Worm (Caenorhabditis elegans) whole organism, L2 larva: ENCODE measurements around the gene B0524.6.
A peak's percentile ranks its signal among the peaks of the same experiment; 100 is the strongest.

Experiments used
- C34F6.9 ChIP-seq: fragments of 150-350 bp; optimal IDR thresholded peaks from 2 replicates; lab custom pipeline; 2014; ENCODE audit warnings: missing biosample characterization, missing genetic modification characterization
- F13H6.1 ChIP-seq: sonication (generic microtip); optimal IDR thresholded peaks from 2 replicates; lab custom pipeline; 2016; ENCODE audit warnings: missing genetic modification characterization, missing compliant biosample characterization
- R02D3.7 ChIP-seq: fragments of 150-350 bp; optimal IDR thresholded peaks from 2 replicates; lab custom pipeline; 2014; ENCODE audit warnings: missing biosample characterization, missing genetic modification characterization
- Y55F3AM.14 ChIP-seq: fragments of 200-800 bp; sonication (Bioruptor generic); optimal IDR thresholded peaks from 2 replicates; lab custom pipeline; 2018; ENCODE audit warnings: mild to moderate bottlenecking, missing genetic modification characterization, missing compliant biosample characterization
- ZK546.5 ChIP-seq: sonication (generic microtip); optimal IDR thresholded peaks from 2 replicates; lab custom pipeline; 2017; ENCODE audit warnings: missing biosample characterization, missing genetic modification characterization
- alr-1 ChIP-seq: fragments of 150-350 bp; optimal IDR thresholded peaks from 2 replicates; lab custom pipeline; 2014; ENCODE audit warnings: missing biosample characterization, missing genetic modification characterization
- aly-2 ChIP-seq: fragments of 150-350 bp; optimal IDR thresholded peaks from 2 replicates; lab custom pipeline; 2014; ENCODE audit warnings: missing biosample characterization, missing genetic modification characterization
- ama-1 ChIP-seq: fragments of 150-350 bp; optimal IDR thresholded peaks from 2 replicates; lab custom pipeline; 2018; ENCODE audit warnings: inconsistent platforms
- blmp-1 ChIP-seq: sonication (generic microtip); optimal IDR thresholded peaks from 2 replicates; lab custom pipeline; 2017; ENCODE audit warnings: missing genetic modification characterization, mild to moderate bottlenecking, missing compliant biosample characterization, antibody characterized with exemption, moderate library complexity; ENCODE audit not compliant: insufficient read depth
- ceh-16 ChIP-seq: fragments of 150-350 bp; optimal IDR thresholded peaks from 2 replicates; lab custom pipeline; 2014; ENCODE audit warnings: missing biosample characterization, missing genetic modification characterization
- ceh-82 ChIP-seq: fragments of 150-350 bp; optimal IDR thresholded peaks from 2 replicates; lab custom pipeline; 2014; ENCODE audit warnings: missing biosample characterization, missing genetic modification characterization
- crh-2 ChIP-seq: sonication (generic microtip); optimal IDR thresholded peaks from 2 replicates; lab custom pipeline; 2017; ENCODE audit warnings: missing biosample characterization, missing genetic modification characterization
- dmd-4 ChIP-seq: sonication (generic microtip); optimal IDR thresholded peaks from 2 replicates; lab custom pipeline; 2017; ENCODE audit warnings: missing biosample characterization, missing genetic modification characterization
- egl-27 ChIP-seq: sonication (generic microtip); optimal IDR thresholded peaks from 3 replicates; lab custom pipeline; 2017; ENCODE audit warnings: missing biosample characterization, missing genetic modification reagents, missing genetic modification characterization
- elt-1 ChIP-seq: fragments of 150-350 bp; optimal IDR thresholded peaks from 2 replicates; lab custom pipeline; 2014; ENCODE audit warnings: missing biosample characterization, missing genetic modification characterization
- elt-3 ChIP-seq: sonication (generic microtip); optimal IDR thresholded peaks from 2 replicates; lab custom pipeline; 2017; ENCODE audit warnings: missing biosample characterization, missing genetic modification characterization
- fos-1 ChIP-seq: fragments of 150-350 bp; optimal IDR thresholded peaks from 2 replicates; lab custom pipeline; 2014; ENCODE audit warnings: missing biosample characterization, missing genetic modification characterization
- gmeb-1 ChIP-seq: fragments of 150-350 bp; optimal IDR thresholded peaks from 2 replicates; lab custom pipeline; 2014; ENCODE audit warnings: missing biosample characterization, missing genetic modification characterization
- lin-11 ChIP-seq: fragments of 150-350 bp; sonication (generic microtip); optimal IDR thresholded peaks from 2 replicates; lab custom pipeline; 2014; ENCODE audit warnings: missing biosample characterization, missing genetic modification characterization, inconsistent platforms, mixed read lengths
- lin-13 ChIP-seq: fragments of 150-350 bp; optimal IDR thresholded peaks from 2 replicates; lab custom pipeline; 2014; ENCODE audit warnings: missing biosample characterization, missing genetic modification reagents, missing genetic modification characterization
- lin-39 ChIP-seq: fragments of 150-350 bp; optimal IDR thresholded peaks from 2 replicates; lab custom pipeline; 2014; ENCODE audit warnings: missing biosample characterization, missing genetic modification reagents, missing genetic modification characterization
- lsy-2 ChIP-seq, 2 experiments: fragments of 150-350 bp in 1 of 2; sonication (generic microtip) in 1 of 2; optimal IDR thresholded peaks; 2 replicates each; lab custom pipeline; 2014 to 2017; ENCODE audit warnings: missing biosample characterization in 2 of 2, missing genetic modification characterization in 2 of 2
- mab-5 ChIP-seq: fragments of 150-350 bp; optimal IDR thresholded peaks from 2 replicates; lab custom pipeline; 2014; ENCODE audit warnings: missing biosample characterization, missing genetic modification characterization
- mbf-1 ChIP-seq: sonication (generic microtip); optimal IDR thresholded peaks from 2 replicates; lab custom pipeline; 2017; ENCODE audit warnings: missing biosample characterization, missing genetic modification characterization
- mdl-1 ChIP-seq, 2 experiments: fragments of 150-350 bp in 1 of 2; sonication (generic microtip) in 1 of 2; optimal IDR thresholded peaks; 2 replicates each; lab custom pipeline; 2017; ENCODE audit warnings: missing biosample characterization in 2 of 2, missing genetic modification characterization in 2 of 2
- nhr-10 ChIP-seq: sonication (generic microtip); optimal IDR thresholded peaks from 2 replicates; lab custom pipeline; 2017; ENCODE audit warnings: missing biosample characterization, missing genetic modification characterization
- nhr-11 ChIP-seq: fragments of 150-350 bp; optimal IDR thresholded peaks from 2 replicates; lab custom pipeline; 2014; ENCODE audit warnings: missing biosample characterization, missing genetic modification characterization
- nhr-12 ChIP-seq: fragments of 150-350 bp; optimal IDR thresholded peaks from 2 replicates; lab custom pipeline; 2014; ENCODE audit warnings: missing biosample characterization, missing genetic modification characterization
- nhr-129 ChIP-seq: fragments of 150-350 bp; optimal IDR thresholded peaks from 2 replicates; lab custom pipeline; 2014; ENCODE audit warnings: missing biosample characterization, missing genetic modification characterization
- nhr-21 ChIP-seq: fragments of 150-350 bp; optimal IDR thresholded peaks from 2 replicates; lab custom pipeline; 2014; ENCODE audit warnings: missing biosample characterization, missing genetic modification characterization
- nhr-23 ChIP-seq: fragments of 150-350 bp; optimal IDR thresholded peaks from 2 replicates; lab custom pipeline; 2014; ENCODE audit warnings: missing biosample characterization, missing genetic modification reagents, missing genetic modification characterization
- nhr-237 ChIP-seq: fragments of 150-350 bp; optimal IDR thresholded peaks from 2 replicates; lab custom pipeline; 2014; ENCODE audit warnings: missing biosample characterization, missing genetic modification characterization
- nhr-25 ChIP-seq: fragments of 150-350 bp; sonication (generic microtip); optimal IDR thresholded peaks from 3 replicates; lab custom pipeline; 2014; ENCODE audit warnings: missing biosample characterization, missing genetic modification characterization
- nhr-6 ChIP-seq: fragments of 150-350 bp; optimal IDR thresholded peaks from 2 replicates; lab custom pipeline; 2014; ENCODE audit warnings: missing biosample characterization, missing genetic modification characterization
- nhr-77 ChIP-seq: fragments of 150-350 bp; optimal IDR thresholded peaks from 2 replicates; lab custom pipeline; 2014; ENCODE audit warnings: missing biosample characterization, missing genetic modification characterization
- peb-1 ChIP-seq: fragments of 150-350 bp; optimal IDR thresholded peaks from 2 replicates; lab custom pipeline; 2014; ENCODE audit warnings: missing biosample characterization, missing genetic modification characterization
- sem-4 ChIP-seq: fragments of 150-350 bp; optimal IDR thresholded peaks from 2 replicates; lab custom pipeline; 2014; ENCODE audit warnings: missing biosample characterization, missing genetic modification reagents, missing genetic modification characterization
- skn-1 ChIP-seq: sonication (generic microtip); optimal IDR thresholded peaks from 2 replicates; lab custom pipeline; 2017; ENCODE audit warnings: missing biosample characterization, missing genetic modification characterization
- sma-3 ChIP-seq: sonication (generic microtip); optimal IDR thresholded peaks from 2 replicates; lab custom pipeline; 2016; ENCODE audit warnings: missing genetic modification reagents, missing genetic modification characterization, missing compliant biosample characterization
- sma-9 ChIP-seq, 2 experiments: fragments of 150-350 bp in 1 of 2; sonication (generic microtip) in 1 of 2; optimal IDR thresholded peaks; 2 replicates each; lab custom pipeline; 2014 to 2016; ENCODE audit warnings: missing genetic modification characterization in 2 of 2, mild to moderate bottlenecking in 1 of 2, missing biosample characterization in 1 of 2, missing compliant biosample characterization in 1 of 2, missing genetic modification reagents in 1 of 2, moderate library complexity in 1 of 2
- snpc-4 ChIP-seq: fragments of 150-350 bp; optimal IDR thresholded peaks from 2 replicates; lab custom pipeline; 2014; ENCODE audit warnings: missing biosample characterization, missing genetic modification characterization
- unc-39 ChIP-seq: fragments of 150-350 bp; optimal IDR thresholded peaks from 2 replicates; lab custom pipeline; 2014; ENCODE audit warnings: missing biosample characterization, missing genetic modification characterization
- unc-55 ChIP-seq: fragments of 150-350 bp; sonication (generic microtip); optimal IDR thresholded peaks from 3 replicates; lab custom pipeline; 2014; ENCODE audit warnings: missing biosample characterization, missing genetic modification reagents, missing genetic modification characterization
- unc-62 ChIP-seq: fragments of 150-350 bp; optimal IDR thresholded peaks from 2 replicates; lab custom pipeline; 2014; ENCODE audit warnings: missing biosample characterization, missing genetic modification reagents, missing genetic modification characterization
- zag-1 ChIP-seq: fragments of 150-350 bp; optimal IDR thresholded peaks from 2 replicates; lab custom pipeline; 2014; ENCODE audit warnings: missing biosample characterization, missing genetic modification characterization
- ztf-1 ChIP-seq: fragments of 200-800 bp; sonication (Bioruptor generic); conservative IDR thresholded peaks from 2 replicates; pipeline ENCODE4 v1.3.6; 2022; ENCODE audit warnings: missing genetic modification characterization, missing compliant biosample characterization
- ztf-11 ChIP-seq: sonication (generic microtip); optimal IDR thresholded peaks from 2 replicates; lab custom pipeline; 2017; ENCODE audit warnings: missing biosample characterization, missing genetic modification characterization
- ztf-4 ChIP-seq: fragments of 150-350 bp; optimal IDR thresholded peaks from 2 replicates; lab custom pipeline; 2014; ENCODE audit warnings: missing biosample characterization, missing genetic modification characterization

B0524.6 gene

DNA sequence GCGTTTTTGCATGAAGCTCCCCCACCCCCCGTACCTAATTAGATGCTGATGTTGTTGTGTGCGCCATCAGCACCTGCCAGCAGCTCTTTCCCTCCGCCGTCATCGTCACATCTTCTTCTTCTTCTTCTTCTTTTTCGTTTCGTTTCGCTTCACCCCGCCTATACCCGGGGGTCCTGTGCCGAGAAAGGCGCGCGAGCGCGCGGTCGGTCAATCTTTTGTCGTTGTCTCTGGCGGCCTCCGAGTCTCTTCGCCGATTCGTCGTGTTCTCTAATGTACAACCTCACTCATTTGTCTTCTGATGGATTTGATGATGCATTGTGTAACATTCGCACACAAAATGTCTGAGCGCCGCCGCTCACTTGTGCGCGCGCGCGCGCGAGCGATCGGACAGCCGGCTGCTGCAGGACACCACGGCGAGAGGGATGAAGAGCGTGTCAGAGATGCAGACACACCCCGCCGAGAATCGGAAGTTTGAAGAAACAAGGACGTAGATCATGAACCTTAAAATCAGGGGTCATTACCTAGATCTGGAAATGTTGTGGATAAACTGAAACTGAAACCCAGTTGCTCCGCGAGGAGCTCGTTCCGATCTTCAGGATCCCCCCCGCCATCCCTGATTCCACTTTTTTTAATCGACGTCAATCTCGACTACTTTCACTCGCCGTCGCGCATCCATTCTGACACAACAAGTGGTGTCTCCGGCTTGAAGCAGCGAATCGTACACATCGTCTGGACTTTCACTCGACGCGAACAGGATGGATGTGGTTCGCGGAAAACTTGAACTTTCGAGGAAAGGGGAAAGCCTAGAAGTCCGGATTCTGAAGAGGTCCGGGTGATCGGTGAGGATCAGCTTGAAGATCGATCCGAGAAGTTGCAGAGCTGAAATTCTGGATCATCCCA is 18.2 kb upstream of the B0524.6 start:
- TF ChIP-seq F13H6.1 (tag; lab: Kevin White, UChicago) (peak; percentile 99), nhr-77 (tag; lab: Kevin White, UChicago) (peak; percentile 21), elt-1 (no peak), mbf-1 (tag; lab: Kevin White, UChicago) (no peak), alr-1 (no peak), ztf-1 (GFP tag; lab: Robert Waterston, UW) (no peak), sem-4 (tag; lab: Kevin White, UChicago) (peak; percentile 95), nhr-6 (tag; lab: Kevin White, UChicago) (peak; percentile 65), ztf-4 (tag; lab: Kevin White, UChicago) (peak; percentile 77), lin-11 (peak; percentile 73), nhr-237 (tag; lab: Kevin White, UChicago) (peak; percentile 6), egl-27 (tag; lab: Kevin White, UChicago) (peak; percentile 97), lin-13 (GFP tag; lab: Kevin White, UChicago) (peak; percentile 81), mab-5 (peak; percentile 94), sma-9 (GFP tag; optimal IDR thresholded peaks at IDR 0.05; lab: Kevin White, UChicago) (peak; percentile 100), sma-9 (tag; optimal IDR thresholded peaks at IDR 0.05; lab: Kevin White, UChicago) (peak; percentile 52), zag-1 (tag; lab: Kevin White, UChicago) (peak; percentile 85), ama-1 (lab: Kevin White, UChicago) (no peak), unc-55 (peak; percentile 74), crh-2 (tag; lab: Kevin White, UChicago) (peak; percentile 85), nhr-12 (no peak), peb-1 (tag; lab: Kevin White, UChicago) (no peak), dmd-4 (tag; lab: Kevin White, UChicago) (no peak), sma-3 (GFP tag; lab: Kevin White, UChicago) (peak; percentile 91), mdl-1 (tag; optimal IDR thresholded peaks at IDR 0.05; lab: Kevin White, UChicago) (peak; percentile 85 to 93), nhr-129 (tag; lab: Kevin White, UChicago) (peak; percentile 90), nhr-10 (no peak), C34F6.9 (tag; lab: Kevin White, UChicago) (peak; percentile 68), blmp-1 (peak; percentile 86), aly-2 (tag; lab: Kevin White, UChicago) (no peak), fos-1 (tag; lab: Kevin White, UChicago) (peak; percentile 71), nhr-21 (tag; lab: Kevin White, UChicago) (peak; percentile 96), nhr-11 (tag; lab: Kevin White, UChicago) (no peak), lin-39 (no peak), ceh-82 (tag; lab: Kevin White, UChicago) (peak; percentile 64), R02D3.7 (tag; lab: Kevin White, UChicago) (no peak), unc-39 (tag; lab: Kevin White, UChicago) (no peak), ZK546.5 (tag; lab: Kevin White, UChicago) (no peak), elt-3 (no peak), ztf-11 (peak; percentile 39), lsy-2 (tag; optimal IDR thresholded peaks at IDR 0.05; lab: Kevin White, UChicago) (peak in 1 of 2 experiments; percentile 88), nhr-25 (tag; lab: Kevin White, UChicago) (peak; percentile 96), Y55F3AM.14 (GFP tag; lab: Kevin White, UChicago) (peak; percentile 99), nhr-23 (no peak), skn-1 (tag; lab: Kevin White, UChicago) (no peak), snpc-4 (tag; lab: Kevin White, UChicago) (no peak), gmeb-1 (tag; lab: Kevin White, UChicago) (peak; percentile 66), unc-62 (GFP tag; lab: Kevin White, UChicago) (peak; percentile 78), ceh-16 (tag; lab: Kevin White, UChicago) (peak; percentile 94)
